Fruit fly (Drosophila melanogaster) whole organism, embryonic: ENCODE results near the gene Tsp5D.

ENCODE experiments used
- Ada2b ChIP-seq: fragments of 200-800 bp; sonication (Bioruptor generic); IDR thresholded peaks from 2 replicates; pipeline ENCODE4 v1.3.6; 2022; ENCODE audit warnings: missing biosample characterization, missing genetic modification characterization
- Bteb2 ChIP-seq: fragments of 200-800 bp; sonication (Bioruptor generic); optimal IDR thresholded peaks from 2 replicates; lab custom pipeline; 2016; ENCODE audit warnings: missing biosample characterization, missing genetic modification characterization
- CG10543 ChIP-seq: fragments of 200-800 bp; sonication (Bioruptor generic); optimal IDR thresholded peaks from 3 replicates; lab custom pipeline; 2017; ENCODE audit warnings: missing biosample characterization, mild to moderate bottlenecking, missing genetic modification characterization, moderate library complexity
- CG10959 ChIP-seq: fragments of 200-800 bp; sonication (Bioruptor generic); IDR thresholded peaks from 2 replicates; pipeline ENCODE4 v1.3.6; 2022; ENCODE audit warnings: missing biosample characterization, missing genetic modification characterization
- CG12219 ChIP-seq: fragments of 200-800 bp; sonication (Bioruptor generic); optimal IDR thresholded peaks from 3 replicates; lab custom pipeline; 2018; ENCODE audit warnings: missing biosample characterization, mild to moderate bottlenecking, missing genetic modification characterization
- CG1233 ChIP-seq: fragments of 200-800 bp; sonication (Bioruptor generic); optimal IDR thresholded peaks from 4 replicates; lab custom pipeline; 2018; ENCODE audit warnings: missing biosample characterization, mild to moderate bottlenecking, missing genetic modification characterization
- CG12659 ChIP-seq: fragments of 200-800 bp; sonication (Bioruptor generic); optimal IDR thresholded peaks from 3 replicates; lab custom pipeline; 2017; ENCODE audit warnings: mild to moderate bottlenecking, missing biosample characterization, missing genetic modification reagents, missing genetic modification characterization
- CG13296 ChIP-seq: fragments of 200-800 bp; sonication (Bioruptor generic); optimal IDR thresholded peaks from 3 replicates; lab custom pipeline; 2018; ENCODE audit warnings: missing biosample characterization, mild to moderate bottlenecking, missing genetic modification characterization
- CG13624 ChIP-seq: fragments of 200-800 bp; sonication (Bioruptor generic); optimal IDR thresholded peaks from 2 replicates; lab custom pipeline; 2016; ENCODE audit warnings: missing biosample characterization, missing genetic modification characterization
- CG1529 ChIP-seq: fragments of 200-800 bp; sonication (Bioruptor generic); optimal IDR thresholded peaks from 3 replicates; lab custom pipeline; 2018; ENCODE audit warnings: missing biosample characterization, missing genetic modification characterization
- CG16813 ChIP-seq: fragments of 200-800 bp; sonication (Bioruptor generic); IDR thresholded peaks from 3 replicates; pipeline ENCODE4 v1.3.6; 2022; ENCODE audit warnings: missing biosample characterization, missing genetic modification characterization; ENCODE audit not compliant: partially characterized antibody
- CG17912 ChIP-seq: fragments of 200-800 bp; sonication (Bioruptor generic); optimal IDR thresholded peaks from 2 replicates; lab custom pipeline; 2018; ENCODE audit warnings: missing biosample characterization, mild to moderate bottlenecking, missing genetic modification characterization
- CG30403 ChIP-seq: fragments of 200-800 bp; sonication (Bioruptor generic); optimal IDR thresholded peaks from 3 replicates; lab custom pipeline; 2016; ENCODE audit warnings: missing biosample characterization, missing genetic modification characterization
- CG32772 ChIP-seq: fragments of 200-800 bp; sonication (Bioruptor generic); IDR thresholded peaks from 2 replicates; pipeline ENCODE4 v1.3.6; 2022; ENCODE audit warnings: missing biosample characterization, missing genetic modification characterization
- CG34224 ChIP-seq: fragments of 200-800 bp; sonication (Bioruptor generic); IDR thresholded peaks from 3 replicates; pipeline ENCODE4 v1.3.6; 2022; ENCODE audit warnings: missing biosample characterization, missing genetic modification characterization; ENCODE audit not compliant: partially characterized antibody
- CG4328 ChIP-seq: fragments of 200-800 bp; sonication (Bioruptor generic); optimal IDR thresholded peaks from 3 replicates; lab custom pipeline; 2017; ENCODE audit warnings: missing biosample characterization, missing genetic modification reagents, missing genetic modification characterization
- CG4730 ChIP-seq: fragments of 200-800 bp; sonication (Bioruptor generic); IDR thresholded peaks from 2 replicates; pipeline ENCODE4 v1.3.6; 2022; ENCODE audit warnings: missing biosample characterization, missing genetic modification characterization
- CG6813 ChIP-seq: fragments of 200-800 bp; sonication (Bioruptor generic); optimal IDR thresholded peaks from 2 replicates; lab custom pipeline; 2017; ENCODE audit warnings: missing biosample characterization, missing genetic modification characterization, mild to moderate bottlenecking, moderate library complexity, missing genetic modification reagents
- CG6854 ChIP-seq: fragments of 200-800 bp; sonication (Bioruptor generic); optimal IDR thresholded peaks from 3 replicates; lab custom pipeline; 2017; ENCODE audit warnings: missing biosample characterization, mild to moderate bottlenecking, missing genetic modification characterization
- CG7271 ChIP-seq: fragments of 200-800 bp; sonication (Bioruptor generic); optimal IDR thresholded peaks from 2 replicates; lab custom pipeline; 2018; ENCODE audit warnings: missing biosample characterization, mild to moderate bottlenecking, missing genetic modification characterization, moderate library complexity
- CG7745 ChIP-seq: fragments of 200-800 bp; sonication (Bioruptor generic); optimal IDR thresholded peaks from 2 replicates; lab custom pipeline; 2018; ENCODE audit warnings: missing biosample characterization, mild to moderate bottlenecking, missing genetic modification characterization, moderate library complexity
- CG7963 ChIP-seq: fragments of 200-800 bp; sonication (Bioruptor generic); IDR thresholded peaks from 3 replicates; pipeline ENCODE4 v1.3.6; 2022; ENCODE audit warnings: missing biosample characterization, missing genetic modification characterization; ENCODE audit not compliant: partially characterized antibody
- D ChIP-seq, 2 experiments: fragments of 200-800 bp in 1 of 2; fragments of >200 bp in 1 of 2; sonication (Bioruptor generic) in 1 of 2; optimal IDR thresholded peaks; 2 replicates in 1 of 2; 3 replicates in 1 of 2; lab custom pipeline; 2017; ENCODE audit warnings: mild to moderate bottlenecking in 1 of 2, missing biosample characterization in 1 of 2, missing genetic modification characterization in 1 of 2, missing genetic modification reagents in 1 of 2
- Dbx ChIP-seq: fragments of 200-800 bp; sonication (Bioruptor generic); IDR thresholded peaks from 3 replicates; pipeline ENCODE4 v1.3.6; 2022; ENCODE audit warnings: missing biosample characterization, missing genetic modification characterization
- Doc3 ChIP-seq: fragments of 200-800 bp; sonication (Bioruptor generic); IDR thresholded peaks from 3 replicates; pipeline ENCODE4 v1.3.6; 2022; ENCODE audit warnings: missing biosample characterization, missing genetic modification characterization; ENCODE audit not compliant: partially characterized antibody
- E2f2 ChIP-seq: fragments of 200-800 bp; sonication (Bioruptor generic); IDR thresholded peaks from 2 replicates; pipeline ENCODE4 v1.3.6; 2022; ENCODE audit warnings: missing biosample characterization, missing genetic modification characterization
- Eip74EF ChIP-seq, 2 experiments: fragments of 200-800 bp in 1 of 2; fragments of >200 bp in 1 of 2; sonication (Bioruptor generic) in 1 of 2; optimal IDR thresholded peaks; 2 replicates each; lab custom pipeline; 2017 to 2019; ENCODE audit warnings: missing biosample characterization in 2 of 2, missing genetic modification characterization in 2 of 2, mild to moderate bottlenecking in 1 of 2, moderate library complexity in 1 of 2
- Hmx ChIP-seq: fragments of 200-800 bp; sonication (Bioruptor generic); optimal IDR thresholded peaks from 2 replicates; lab custom pipeline; 2016; ENCODE audit warnings: missing biosample characterization, missing genetic modification characterization
- Hr3 ChIP-seq: fragments of 200-800 bp; sonication (Bioruptor generic); optimal IDR thresholded peaks from 3 replicates; lab custom pipeline; 2016; ENCODE audit warnings: missing biosample characterization, missing genetic modification characterization
- Hr39 ChIP-seq: fragments of >200 bp; optimal IDR thresholded peaks from 2 replicates; lab custom pipeline; 2017
- Max ChIP-seq: fragments of 200-800 bp; sonication (Bioruptor generic); optimal IDR thresholded peaks from 2 replicates; lab custom pipeline; 2016; ENCODE audit warnings: missing biosample characterization, mild to moderate bottlenecking, missing genetic modification characterization
- NC2β ChIP-seq: fragments of 200-800 bp; sonication (Bioruptor generic); optimal IDR thresholded peaks from 2 replicates; lab custom pipeline; 2016; ENCODE audit warnings: missing biosample characterization, missing genetic modification characterization
- NFAT ChIP-seq: fragments of 200-800 bp; sonication (Bioruptor generic); IDR thresholded peaks from 2 replicates; pipeline ENCODE4 v1.3.6; 2022; ENCODE audit warnings: missing biosample characterization, missing genetic modification characterization
- Poxn ChIP-seq: fragments of 200-800 bp; sonication (Bioruptor generic); IDR thresholded peaks from 2 replicates; pipeline ENCODE4 v1.3.6; 2022; ENCODE audit warnings: missing biosample characterization, missing genetic modification characterization
- Sox102F ChIP-seq: fragments of 200-800 bp; sonication (Bioruptor generic); optimal IDR thresholded peaks from 2 replicates; lab custom pipeline; 2018; ENCODE audit warnings: missing biosample characterization, mild to moderate bottlenecking, missing genetic modification characterization, moderate library complexity
- Tbp ChIP-seq: fragments of >200 bp; optimal IDR thresholded peaks from 2 replicates; lab custom pipeline; 2018; ENCODE audit warnings: missing biosample characterization, missing genetic modification characterization
- Trl ChIP-seq, 3 experiments: fragments of >200 bp in 2 of 3; fragments of 200-800 bp in 1 of 3; sonication (Bioruptor generic) in 1 of 3; optimal IDR thresholded peaks; 2 replicates in 1 of 3; 3 replicates in 2 of 3; lab custom pipeline; 2016 to 2017; ENCODE audit warnings: missing biosample characterization in 1 of 3, missing genetic modification characterization in 1 of 3
- fu2 ChIP-seq: fragments of 200-800 bp; sonication (Bioruptor generic); optimal IDR thresholded peaks from 2 replicates; lab custom pipeline; 2016; ENCODE audit warnings: missing biosample characterization, missing genetic modification characterization
- grn ChIP-seq: fragments of 200-800 bp; sonication (Bioruptor generic); optimal IDR thresholded peaks from 3 replicates; lab custom pipeline; 2017; ENCODE audit warnings: missing biosample characterization, missing genetic modification characterization
- hbn ChIP-seq: fragments of 200-800 bp; sonication (Bioruptor generic); IDR thresholded peaks from 2 replicates; pipeline ENCODE4 v1.3.6; 2022; ENCODE audit warnings: missing biosample characterization, missing genetic modification characterization; ENCODE audit not compliant: partially characterized antibody
- hth ChIP-seq: fragments of >200 bp; optimal IDR thresholded peaks from 2 replicates; lab custom pipeline; 2017; ENCODE audit warnings: inconsistent platforms
- jumu ChIP-seq: fragments of 200-800 bp; sonication (Bioruptor generic); optimal IDR thresholded peaks from 3 replicates; lab custom pipeline; 2016; ENCODE audit warnings: missing biosample characterization, missing genetic modification characterization
- kah ChIP-seq: fragments of 200-800 bp; sonication (Bioruptor generic); optimal IDR thresholded peaks from 2 replicates; lab custom pipeline; 2018; ENCODE audit warnings: missing biosample characterization, mild to moderate bottlenecking, missing genetic modification characterization
- pfk ChIP-seq: fragments of 200-800 bp; sonication (Bioruptor generic); optimal IDR thresholded peaks from 2 replicates; lab custom pipeline; 2018; ENCODE audit warnings: missing biosample characterization, mild to moderate bottlenecking, missing genetic modification characterization, moderate library complexity
- pho ChIP-seq: fragments of 200-800 bp; sonication (Bioruptor generic); optimal IDR thresholded peaks from 2 replicates; lab custom pipeline; 2016; ENCODE audit warnings: missing biosample characterization, missing genetic modification characterization
- repo ChIP-seq: fragments of 200-800 bp; sonication (Bioruptor generic); optimal IDR thresholded peaks from 2 replicates; lab custom pipeline; 2016; ENCODE audit warnings: missing biosample characterization, missing genetic modification characterization
- sd ChIP-seq: fragments of 200-800 bp; sonication (Bioruptor generic); optimal IDR thresholded peaks from 3 replicates; lab custom pipeline; 2018; ENCODE audit warnings: missing biosample characterization, mild to moderate bottlenecking, missing genetic modification characterization, moderate library complexity
- sim ChIP-seq: fragments of 200-800 bp; sonication (Bioruptor generic); IDR thresholded peaks from 2 replicates; pipeline ENCODE4 v1.3.6; 2022; ENCODE audit warnings: missing biosample characterization, missing genetic modification characterization
- tin ChIP-seq: fragments of 200-800 bp; sonication (Bioruptor generic); optimal IDR thresholded peaks from 3 replicates; lab custom pipeline; 2016; ENCODE audit warnings: missing biosample characterization, missing genetic modification characterization
- ttk ChIP-seq: fragments of 200-800 bp; sonication (Bioruptor generic); IDR thresholded peaks from 2 replicates; pipeline ENCODE4 v2.1.2; 2022; ENCODE audit warnings: missing biosample characterization, missing genetic modification characterization

Tsp5D gene

DNA sequence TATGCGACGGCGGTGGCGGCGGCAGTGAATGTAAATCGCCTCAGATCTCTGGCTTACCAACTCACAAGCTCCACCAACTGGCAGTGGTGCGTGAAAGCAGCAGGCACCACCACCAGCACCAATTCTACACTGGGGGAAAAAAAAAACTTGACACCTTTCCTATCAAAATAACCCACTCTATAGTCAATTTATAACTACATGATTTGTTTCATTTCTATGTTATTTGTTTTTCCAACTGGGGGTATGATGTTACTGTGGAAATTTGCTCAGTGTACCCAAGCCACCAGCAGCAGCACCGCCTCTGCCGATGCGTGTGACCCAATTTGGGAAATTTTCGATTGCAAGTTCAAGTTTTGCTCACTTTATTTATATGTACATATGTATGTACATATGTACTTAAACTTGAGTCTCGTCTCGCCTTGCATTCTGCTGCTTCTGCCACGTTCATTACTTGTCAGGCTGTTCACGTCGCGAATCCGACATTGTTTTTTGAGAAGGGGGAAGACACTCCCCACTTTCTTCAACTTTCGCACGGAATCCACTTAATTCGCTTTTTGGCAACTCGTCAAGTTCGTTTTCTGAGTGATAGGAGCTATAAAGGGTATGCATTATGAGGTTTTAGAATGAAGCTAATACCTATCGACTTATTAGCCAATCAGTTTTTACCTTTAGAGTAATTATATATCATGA, 15.4 kb downstream of the Tsp5D start (continued):
- TF ChIP-seq CG30403 (GFP tag; lab: Kevin White, UChicago) (peak; percentile 17), Doc3 (GFP tag; lab: Robert Waterston, UW) (no peak), CG6854 (GFP tag; lab: Kevin White, UChicago) (no peak), CG10959 (GFP tag; lab: Robert Waterston, UW) (0 out of 2 replicates have a peak, but pooled peaks have one; percentile 13), Hmx (GFP tag; lab: Kevin White, UChicago) (no peak), hth (lab: Kevin White, UChicago) (no peak), sim (GFP tag; lab: Robert Waterston, UW) (no peak), pfk (GFP tag; lab: Kevin White, UChicago) (no peak), CG16813 (GFP tag; lab: Robert Waterston, UW) (no peak), D (optimal IDR thresholded peaks at IDR 0.05; lab: Kevin White, UChicago) (no peak), D (GFP tag; optimal IDR thresholded peaks at IDR 0.05; lab: Kevin White, UChicago) (peak; percentile 20), hbn (GFP tag; lab: Robert Waterston, UW) (no peak), CG17912 (GFP tag; lab: Kevin White, UChicago) (no peak), CG13296 (GFP tag; lab: Kevin White, UChicago) (no peak), tin (GFP tag; lab: Kevin White, UChicago) (peak; percentile 9), kah (no peak), Sox102F (peak; percentile 67), ttk (GFP tag; lab: Robert Waterston, UW) (peak; percentile 51), repo (GFP tag; lab: Kevin White, UChicago) (no peak), E2f2 (GFP tag; lab: Robert Waterston, UW) (no peak), Poxn (no peak), CG7745 (no peak), Trl (optimal IDR thresholded peaks at IDR 0.05; lab: Kevin White, UChicago) (no peak), Trl (GFP tag; optimal IDR thresholded peaks at IDR 0.05; lab: Kevin White, UChicago) (no peak), pho (GFP tag; lab: Kevin White, UChicago) (no peak), Hr39 (lab: Kevin White, UChicago) (no peak), Bteb2 (GFP tag; lab: Kevin White, UChicago) (no peak), CG7963 (no peak), Max (GFP tag; lab: Kevin White, UChicago) (no peak), grn (no peak), CG34224 (GFP tag; lab: Robert Waterston, UW) (no peak), CG7271 (tag; lab: Kevin White, UChicago) (no peak), Eip74EF (GFP tag; optimal IDR thresholded peaks at IDR 0.05; lab: Kevin White, UChicago) (no peak), CG1233 (GFP tag; lab: Kevin White, UChicago) (no peak), Hr3 (no peak), fu2 (GFP tag; lab: Kevin White, UChicago) (no peak), CG10543 (GFP tag; lab: Kevin White, UChicago) (no peak), CG12659 (GFP tag; lab: Kevin White, UChicago) (no peak), CG6813 (no peak), Dbx (GFP tag; lab: Robert Waterston, UW) (no peak), CG4328 (GFP tag; lab: Kevin White, UChicago) (no peak), NC2β (GFP tag; lab: Kevin White, UChicago) (no peak), sd (tag; lab: Kevin White, UChicago) (no peak), CG13624 (GFP tag; lab: Kevin White, UChicago) (no peak), CG12219 (GFP tag; lab: Kevin White, UChicago) (no peak), CG1529 (GFP tag; lab: Kevin White, UChicago) (no peak), Ada2b (GFP tag; lab: Robert Waterston, UW) (no peak), NFAT (GFP tag; lab: Robert Waterston, UW) (no peak), Tbp (GFP tag; lab: Kevin White, UChicago) (no peak), CG32772 (GFP tag; lab: Robert Waterston, UW) (no peak), CG4730 (GFP tag; lab: Robert Waterston, UW) (no peak), jumu (GFP tag; lab: Kevin White, UChicago) (no peak)
